Worm (Caenorhabditis elegans) whole organism, L1 larva: ENCODE results near the gene glrx-21.

Source experiments
- C04F5.9 ChIP-seq: sonication (generic microtip); optimal IDR thresholded peaks from 2 replicates; lab custom pipeline; 2016; ENCODE audit warnings: missing genetic modification characterization, missing compliant biosample characterization
- C16A3.4 ChIP-seq: fragments of 150-350 bp; optimal IDR thresholded peaks from 2 replicates; lab custom pipeline; 2014; ENCODE audit warnings: missing biosample characterization, missing genetic modification characterization
- C34B4.2 ChIP-seq: sonication (generic microtip); optimal IDR thresholded peaks from 2 replicates; lab custom pipeline; 2017; ENCODE audit warnings: mild to moderate bottlenecking, missing genetic modification characterization, missing compliant biosample characterization
- Y116A8C.19 ChIP-seq: sonication (generic microtip); optimal IDR thresholded peaks from 2 replicates; lab custom pipeline; 2016; ENCODE audit warnings: missing compliant biosample characterization, missing genetic modification characterization, borderline replicate concordance
- alr-1 ChIP-seq: fragments of 200-800 bp; sonication (Bioruptor generic); optimal IDR thresholded peaks from 2 replicates; lab custom pipeline; 2018; ENCODE audit warnings: borderline replicate concordance, mild to moderate bottlenecking, missing genetic modification characterization, missing compliant biosample characterization
- aly-2 ChIP-seq: fragments of 150-350 bp; optimal IDR thresholded peaks from 2 replicates; lab custom pipeline; 2014; ENCODE audit warnings: missing biosample characterization, missing genetic modification characterization
- ama-1 ChIP-seq: fragments of 150-350 bp; optimal IDR thresholded peaks from 2 replicates; lab custom pipeline; 2014
- blmp-1 ChIP-seq: fragments of 150-350 bp; optimal IDR thresholded peaks from 2 replicates; lab custom pipeline; 2014; ENCODE audit warnings: missing biosample characterization, missing genetic modification characterization
- ceh-8 ChIP-seq: fragments of 200-800 bp; sonication (Bioruptor generic); optimal IDR thresholded peaks from 2 replicates; lab custom pipeline; 2018; ENCODE audit warnings: mild to moderate bottlenecking, missing genetic modification characterization, moderate library complexity, missing compliant biosample characterization
- ceh-88 ChIP-seq: fragments of 200-800 bp; sonication (Bioruptor generic); IDR thresholded peaks from 2 replicates; pipeline ENCODE4 v1.3.6; 2022; ENCODE audit warnings: missing genetic modification characterization, missing compliant biosample characterization
- ceh-90 ChIP-seq: sonication (generic microtip); optimal IDR thresholded peaks from 2 replicates; lab custom pipeline; 2016; ENCODE audit warnings: missing genetic modification characterization, missing compliant biosample characterization
- dpl-1 ChIP-seq, 3 experiments: fragments of 150-350 bp in 2 of 3; sonication (generic microtip) in 1 of 3; optimal IDR thresholded peaks; 2 replicates each; lab custom pipeline; 2014 to 2017; ENCODE audit warnings: missing biosample characterization in 3 of 3, missing genetic modification characterization in 3 of 3, missing genetic modification reagents in 3 of 3
- efl-3 ChIP-seq: fragments of 200-800 bp; sonication (Bioruptor generic); optimal IDR thresholded peaks from 2 replicates; lab custom pipeline; 2018; ENCODE audit warnings: mild to moderate bottlenecking, missing genetic modification characterization, missing compliant biosample characterization
- elt-2 ChIP-seq: sonication (generic microtip); optimal IDR thresholded peaks from 2 replicates; lab custom pipeline; 2016; ENCODE audit warnings: missing genetic modification characterization, mild to moderate bottlenecking, inconsistent platforms, missing compliant biosample characterization, missing genetic modification reagents
- fkh-4 ChIP-seq: sonication (generic microtip); optimal IDR thresholded peaks from 2 replicates; lab custom pipeline; 2016; ENCODE audit warnings: missing compliant biosample characterization, missing genetic modification characterization, borderline replicate concordance
- fkh-8 ChIP-seq: sonication (generic microtip); optimal IDR thresholded peaks from 2 replicates; lab custom pipeline; 2016; ENCODE audit warnings: mild to moderate bottlenecking, missing genetic modification characterization, missing compliant biosample characterization
- grh-1 ChIP-seq: fragments of 200-800 bp; sonication (Bioruptor generic); IDR thresholded peaks from 2 replicates; pipeline ENCODE4 v1.3.6; 2022; ENCODE audit warnings: missing genetic modification reagents, missing genetic modification characterization, missing compliant biosample characterization
- hlh-17 ChIP-seq: fragments of 200-800 bp; sonication (Bioruptor generic); optimal IDR thresholded peaks from 2 replicates; lab custom pipeline; 2018; ENCODE audit warnings: missing genetic modification characterization, mild to moderate bottlenecking, missing compliant biosample characterization, moderate library complexity, borderline replicate concordance
- hlh-4 ChIP-seq: sonication (generic microtip); optimal IDR thresholded peaks from 2 replicates; lab custom pipeline; 2016; ENCODE audit warnings: mild to moderate bottlenecking, missing genetic modification characterization, missing compliant biosample characterization
- hpl-2 ChIP-seq: fragments of 150-350 bp; optimal IDR thresholded peaks from 2 replicates; lab custom pipeline; 2014; ENCODE audit warnings: missing biosample characterization, missing genetic modification reagents, missing genetic modification characterization
- irx-1 ChIP-seq: sonication (generic microtip); optimal IDR thresholded peaks from 2 replicates; lab custom pipeline; 2016; ENCODE audit warnings: missing genetic modification characterization, missing compliant biosample characterization
- jun-1 ChIP-seq: fragments of 150-350 bp; optimal IDR thresholded peaks from 2 replicates; lab custom pipeline; 2014; ENCODE audit warnings: missing biosample characterization, missing genetic modification reagents, missing genetic modification characterization
- lin-13 ChIP-seq: fragments of 150-350 bp; optimal IDR thresholded peaks from 2 replicates; lab custom pipeline; 2014; ENCODE audit warnings: missing biosample characterization, missing genetic modification reagents, missing genetic modification characterization
- lin-15B ChIP-seq: fragments of 150-350 bp; sonication (generic microtip); optimal IDR thresholded peaks from 3 replicates; lab custom pipeline; 2014; ENCODE audit warnings: missing biosample characterization, missing genetic modification characterization
- lir-3 ChIP-seq: sonication (generic microtip); optimal IDR thresholded peaks from 2 replicates; lab custom pipeline; 2016; ENCODE audit warnings: mild to moderate bottlenecking, missing genetic modification characterization, moderate library complexity, missing compliant biosample characterization; ENCODE audit not compliant: poor library complexity
- lsy-2 ChIP-seq, 2 experiments: fragments of 150-350 bp; optimal IDR thresholded peaks; 2 replicates each; lab custom pipeline; 2014; ENCODE audit warnings: missing biosample characterization in 2 of 2, missing genetic modification characterization in 2 of 2
- mab-9 ChIP-seq: fragments of 200-800 bp; sonication (Bioruptor generic); IDR thresholded peaks from 2 replicates; pipeline ENCODE4 v1.3.6; 2022; ENCODE audit warnings: missing genetic modification reagents, missing genetic modification characterization, missing compliant biosample characterization
- mdl-1 ChIP-seq, 2 experiments: fragments of 150-350 bp; optimal IDR thresholded peaks; 2 replicates each; lab custom pipeline; 2014 to 2017; ENCODE audit warnings: missing biosample characterization in 2 of 2, missing genetic modification characterization in 2 of 2, inconsistent platforms in 1 of 2
- nhr-237 ChIP-seq: fragments of 150-350 bp; optimal IDR thresholded peaks from 2 replicates; lab custom pipeline; 2014; ENCODE audit warnings: missing biosample characterization, missing genetic modification characterization
- nhr-76 ChIP-seq: sonication (generic microtip); optimal IDR thresholded peaks from 2 replicates; lab custom pipeline; 2017; ENCODE audit warnings: missing biosample characterization, missing genetic modification characterization
- nhr-85 ChIP-seq: sonication (generic microtip); peaks from one replicate; lab custom pipeline; 2016; ENCODE audit warnings: missing genetic modification characterization, inconsistent platforms, missing compliant biosample characterization
- nhr-90 ChIP-seq: sonication (generic microtip); optimal IDR thresholded peaks from 2 replicates; lab custom pipeline; 2016; ENCODE audit warnings: mild to moderate bottlenecking, missing genetic modification characterization, missing compliant biosample characterization; ENCODE audit not compliant: poor library complexity
- pag-3 ChIP-seq: sonication (generic microtip); optimal IDR thresholded peaks from 2 replicates; lab custom pipeline; 2017; ENCODE audit warnings: missing genetic modification characterization, mild to moderate bottlenecking, missing compliant biosample characterization, antibody characterized with exemption, borderline replicate concordance; ENCODE audit not compliant: insufficient read depth
- snu-23 ChIP-seq: sonication (generic microtip); optimal IDR thresholded peaks from 2 replicates; lab custom pipeline; 2016; ENCODE audit warnings: missing genetic modification characterization, missing compliant biosample characterization
- sptf-1 ChIP-seq: fragments of 150-350 bp; optimal IDR thresholded peaks from 2 replicates; lab custom pipeline; 2014; ENCODE audit warnings: missing biosample characterization, missing genetic modification characterization
- sup-37 ChIP-seq: fragments of 200-800 bp; sonication (Bioruptor generic); optimal IDR thresholded peaks from 2 replicates; lab custom pipeline; 2018; ENCODE audit warnings: mild to moderate bottlenecking, missing genetic modification characterization, missing compliant biosample characterization
- swsn-7 ChIP-seq: sonication (generic microtip); optimal IDR thresholded peaks from 2 replicates; lab custom pipeline; 2016; ENCODE audit warnings: missing genetic modification characterization, missing compliant biosample characterization
- tlp-1 ChIP-seq: fragments of 150-350 bp; optimal IDR thresholded peaks from 2 replicates; lab custom pipeline; 2014; ENCODE audit warnings: missing biosample characterization, missing genetic modification characterization
- unc-130 ChIP-seq: fragments of 150-350 bp; optimal IDR thresholded peaks from 2 replicates; lab custom pipeline; 2017; ENCODE audit warnings: missing biosample characterization, missing genetic modification characterization, inconsistent platforms
- unc-86 ChIP-seq: sonication (generic microtip); optimal IDR thresholded peaks from 2 replicates; lab custom pipeline; 2016; ENCODE audit warnings: missing genetic modification characterization, missing compliant biosample characterization
- xbp-1 ChIP-seq: sonication (generic microtip); optimal IDR thresholded peaks from 2 replicates; lab custom pipeline; 2016; ENCODE audit warnings: missing genetic modification characterization, missing compliant biosample characterization
- ztf-11 ChIP-seq, 2 experiments: sonication (generic microtip); optimal IDR thresholded peaks; 2 replicates each; lab custom pipeline; 2016 to 2017; ENCODE audit warnings: missing genetic modification characterization in 2 of 2, missing biosample characterization in 1 of 2, missing compliant biosample characterization in 1 of 2

glrx-21 gene

ce11 chrIII:5305725-5306124 lies 40.2 kb downstream of the glrx-21 start (continued):
- TF ChIP-seq elt-2 (tag; lab: Kevin White, UChicago) (peak; percentile 6), mab-9 (GFP tag; lab: Robert Waterston, UW) (0 out of 2 replicates have a peak, but pooled peaks have one; percentile 44), grh-1 (no peak), aly-2 (tag; lab: Kevin White, UChicago) (peak; percentile 31), pag-3 (no peak), fkh-4 (no peak), alr-1 (tag; lab: Kevin White, UChicago) (no peak), sptf-1 (tag; lab: Kevin White, UChicago) (no peak), fkh-8 (tag; lab: Kevin White, UChicago) (peak; percentile 39), unc-130 (tag; lab: Kevin White, UChicago) (peak; percentile 56), irx-1 (tag; lab: Kevin White, UChicago) (peak; percentile 33), tlp-1 (tag; lab: Kevin White, UChicago) (no peak), jun-1 (tag; lab: Kevin White, UChicago) (no peak), snu-23 (GFP tag; lab: Kevin White, UChicago) (peak; percentile 75), lin-15B (no peak), ama-1 (lab: Kevin White, UChicago) (peak; percentile 15), ztf-11 (tag; optimal IDR thresholded peaks at IDR 0.05; lab: Kevin White, UChicago) (peak in 1 of 2 experiments; percentile 3), ceh-8 (no peak), ceh-88 (GFP tag; lab: Robert Waterston, UW) (no peak), nhr-237 (no peak), swsn-7 (tag; lab: Kevin White, UChicago) (peak; percentile 66), ceh-90 (no peak), hlh-4 (tag; lab: Kevin White, UChicago) (no peak), C04F5.9 (no peak), nhr-85 (tag; lab: Kevin White, UChicago) (no peak), C34B4.2 (no peak), hpl-2 (GFP tag; lab: Kevin White, UChicago) (no peak), C16A3.4 (tag; lab: Kevin White, UChicago) (peak; percentile 57), sup-37 (GFP tag; lab: Kevin White, UChicago) (no peak), mdl-1 (tag; optimal IDR thresholded peaks at IDR 0.05; lab: Kevin White, UChicago) (peak in 1 of 2 experiments; percentile 45), nhr-76 (no peak)
- TF ChIP-seq, all 84 proteins: peak for 38

DNA sequence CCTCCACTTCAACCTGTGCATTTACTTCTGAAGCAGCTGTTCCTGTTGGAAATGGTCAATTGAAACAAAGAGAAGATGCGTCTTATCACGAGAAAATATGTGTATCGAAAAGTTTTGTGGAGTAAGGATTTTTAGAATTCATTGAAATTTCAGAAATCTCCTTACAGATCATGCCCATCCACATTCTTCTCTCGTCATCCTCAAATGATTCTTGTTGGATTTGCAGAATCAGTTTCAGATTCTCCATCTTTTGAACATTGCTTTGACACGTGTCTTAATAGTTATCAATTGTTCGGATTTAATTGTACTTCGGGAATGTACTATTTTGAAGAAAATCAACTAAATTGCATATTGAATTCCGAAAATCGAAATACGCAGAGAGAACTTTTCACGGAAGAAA lies 41.9 kb downstream of the glrx-21 start:
- TF ChIP-seq blmp-1 (tag; lab: Kevin White, UChicago) = no peak
- TF ChIP-seq xbp-1 = no peak
- TF ChIP-seq lsy-2 (tag; optimal IDR thresholded peaks at IDR 0.05; lab: Kevin White, UChicago) = no peak
- no peak for TF ChIP-seq lin-13 (GFP tag; lab: Kevin White, UChicago)
- no peak for TF ChIP-seq ztf-11 (tag; optimal IDR thresholded peaks at IDR 0.05; lab: Kevin White, UChicago)
- TF ChIP-seq lir-3 (tag; lab: Kevin White, UChicago) = no peak

ce11 chrIII:5301786-5302268 lies 44.1 kb downstream of the glrx-21 start, which contains the start of the genes T15B12.2 and F52C9.5:
T15B12.2 (minus strand) TSS chrIII:5301886.
F52C9.5 (plus strand) TSS chrIII:5302218.
- TF ChIP-seq nhr-90 = no peak
- TF ChIP-seq unc-86 (tag; lab: Kevin White, UChicago) = no peak
- TF ChIP-seq unc-130 (tag; lab: Kevin White, UChicago) = no peak
- TF ChIP-seq grh-1 = no peak
- TF ChIP-seq hpl-2 (GFP tag; lab: Kevin White, UChicago) = no peak
- no peak for TF ChIP-seq mdl-1 (tag; optimal IDR thresholded peaks at IDR 0.05; lab: Kevin White, UChicago)
- TF ChIP-seq efl-3 (GFP tag; lab: Kevin White, UChicago) = no peak
- TF ChIP-seq hlh-17 (GFP tag; lab: Kevin White, UChicago) = no peak
- no peak for TF ChIP-seq dpl-1 (GFP tag; optimal IDR thresholded peaks at IDR 0.05; lab: Kevin White, UChicago)
- no peak for TF ChIP-seq Y116A8C.19 (tag; lab: Kevin White, UChicago)
